Worm (Caenorhabditis elegans): ENCODE data around the gene F18E9.4.

Gene F18E9.4

ce11 chrX:8545971-8546442 is 34.3 kb upstream of the F18E9.4 start, which contains the start of gene sdha-1 (continued):
- TF ChIP-seq nhr-76 (tag; optimal IDR thresholded peaks at IDR 0.05): no peak
- peak; percentile 72 for TF ChIP-seq egl-5 (tag; optimal IDR thresholded peaks at IDR 0.05)
- peak; percentile 67 for TF ChIP-seq pqm-1 (tag; optimal IDR thresholded peaks at IDR 0.05)
- no peak for TF ChIP-seq unc-39 (tag; optimal IDR thresholded peaks at IDR 0.05)
- no peak for TF ChIP-seq daf-12 (tag; optimal IDR thresholded peaks at IDR 0.05)
- TF ChIP-seq egl-27 (tag; optimal IDR thresholded peaks at IDR 0.05): peak; percentile 75
- peak; percentile 89 for TF ChIP-seq snpc-4 (tag; optimal IDR thresholded peaks at IDR 0.05)
- TF ChIP-seq nhr-23 (tag; optimal IDR thresholded peaks at IDR 0.05): peak; percentile 87
- TF ChIP-seq hmg-11 (tag; optimal IDR thresholded peaks at IDR 0.05): peak; percentile 75

- peak; percentile 87 for TF ChIP-seq elt-2 (tag; optimal IDR thresholded peaks at IDR 0.05)
- TF ChIP-seq jun-1 (tag; optimal IDR thresholded peaks at IDR 0.05): no peak
- TF ChIP-seq pqm-1 (tag; optimal IDR thresholded peaks at IDR 0.05): peak; percentile 50
- TF ChIP-seq nfya-1 (tag; optimal IDR thresholded peaks at IDR 0.05; ENCODE audit: insufficient read depth): no peak
- TF ChIP-seq pha-4 (tag; optimal IDR thresholded peaks at IDR 0.05): peak; percentile 32
Measured at ce11 chrX:8549026-8549425, 31.3 kb upstream of the F18E9.4 start, which contains the start of gene D2021.4. TSS of gene D2021.4 (minus strand) at chrX:8549073.

ce11 chrX:8550099-8550498 is 30.2 kb upstream of the F18E9.4 start:
- no peak for TF ChIP-seq daf-12 (tag; optimal IDR thresholded peaks at IDR 0.05)
- TF ChIP-seq nhr-28 (tag; optimal IDR thresholded peaks at IDR 0.05): no peak
- TF ChIP-seq elt-1 (tag; optimal IDR thresholded peaks at IDR 0.05): peak; percentile 78
- peak; percentile 46 for TF ChIP-seq hmg-11 (tag; optimal IDR thresholded peaks at IDR 0.05)
- TF ChIP-seq ceh-82 (tag; optimal IDR thresholded peaks at IDR 0.05): no peak
- no peak for TF ChIP-seq fos-1 (tag; optimal IDR thresholded peaks at IDR 0.05)
- TF ChIP-seq lin-39 (tag; optimal IDR thresholded peaks at IDR 0.05): no peak
- no peak for TF ChIP-seq lsy-12 (tag; optimal IDR thresholded peaks at IDR 0.05)
- no peak for TF ChIP-seq nhr-237 (tag; optimal IDR thresholded peaks at IDR 0.05)
- TF ChIP-seq snpc-4 (tag; optimal IDR thresholded peaks at IDR 0.05): no peak
- TF ChIP-seq zag-1 (tag; optimal IDR thresholded peaks at IDR 0.05): no peak
- no peak for TF ChIP-seq unc-62 (GFP tag; optimal IDR thresholded peaks at IDR 0.05)
- TF ChIP-seq ztf-11 (tag; optimal IDR thresholded peaks at IDR 0.05): no peak
- peak; percentile 69 for TF ChIP-seq pha-4 (tag; optimal IDR thresholded peaks at IDR 0.05)
- no peak for TF ChIP-seq jun-1 (tag; optimal IDR thresholded peaks at IDR 0.05)
- peak; percentile 61 for TF ChIP-seq nhr-23 (tag; optimal IDR thresholded peaks at IDR 0.05)
- peak; percentile 61 for TF ChIP-seq mdl-1 (tag; optimal IDR thresholded peaks at IDR 0.05)
- no peak for TF ChIP-seq egl-5 (tag; optimal IDR thresholded peaks at IDR 0.05)
- no peak for TF ChIP-seq sea-2 (GFP tag; optimal IDR thresholded peaks at IDR 0.05)
- peak; percentile 53 for TF ChIP-seq nfya-1 (tag; optimal IDR thresholded peaks at IDR 0.05; ENCODE audit: insufficient read depth)
- no peak for TF ChIP-seq tbx-2 (tag; optimal IDR thresholded peaks at IDR 0.05)
- no peak for TF ChIP-seq ceh-28 (tag; optimal IDR thresholded peaks at IDR 0.05)
- no peak for TF ChIP-seq ztf-4 (tag; optimal IDR thresholded peaks at IDR 0.05)
- TF ChIP-seq ama-1 (optimal IDR thresholded peaks at IDR 0.05): no peak
- TF ChIP-seq fkh-10 (GFP tag; optimal IDR thresholded peaks at IDR 0.05): no peak
- TF ChIP-seq eor-1 (tag; optimal IDR thresholded peaks at IDR 0.05): no peak
- peak; percentile 75 for TF ChIP-seq elt-2 (tag; optimal IDR thresholded peaks at IDR 0.05)
- TF ChIP-seq elt-3 (tag; optimal IDR thresholded peaks at IDR 0.05): no peak
- TF ChIP-seq ceh-16 (tag; optimal IDR thresholded peaks at IDR 0.05): no peak
- peak; percentile 0 for TF ChIP-seq skn-1 (tag; optimal IDR thresholded peaks at IDR 0.05)
- no peak for TF ChIP-seq nhr-76 (tag; optimal IDR thresholded peaks at IDR 0.05)
- no peak for TF ChIP-seq nhr-77 (tag; optimal IDR thresholded peaks at IDR 0.05)
- no peak for TF ChIP-seq fkh-2 (tag; optimal IDR thresholded peaks at IDR 0.05)
- no peak for TF ChIP-seq lin-15B (tag; optimal IDR thresholded peaks at IDR 0.05)
- TF ChIP-seq egl-27 (tag; optimal IDR thresholded peaks at IDR 0.05): peak; percentile 24
- no peak for TF ChIP-seq nhr-67 (tag; optimal IDR thresholded peaks at IDR 0.05)
- no peak for TF ChIP-seq ZK546.5 (tag; optimal IDR thresholded peaks at IDR 0.05)
- peak; percentile 96 for TF ChIP-seq nhr-25 (tag; optimal IDR thresholded peaks at IDR 0.05)
- TF ChIP-seq nhr-11 (tag; optimal IDR thresholded peaks at IDR 0.05): no peak
- TF ChIP-seq pqm-1 (tag; optimal IDR thresholded peaks at IDR 0.05): peak; percentile 27
- no peak for TF ChIP-seq unc-39 (tag; optimal IDR thresholded peaks at IDR 0.05)
- TF ChIP-seq mml-1 (tag; optimal IDR thresholded peaks at IDR 0.05): peak; percentile 38
- TF ChIP-seq R02D3.7 (tag; optimal IDR thresholded peaks at IDR 0.05): no peak
- no peak for TF ChIP-seq nhr-12 (tag; optimal IDR thresholded peaks at IDR 0.05)
- TF ChIP-seq nhr-43 (tag; optimal IDR thresholded peaks at IDR 0.05; ENCODE audit: poor library complexity, severe bottlenecking): peak; percentile 26
- no peak for TF ChIP-seq ceh-9 (tag; optimal IDR thresholded peaks at IDR 0.05)
- no peak for TF ChIP-seq aly-2 (tag; optimal IDR thresholded peaks at IDR 0.05)
